Worm (Caenorhabditis elegans) whole organism, L3 larva: ENCODE results near the gene C05D10.4.
A peak's percentile ranks its signal among the peaks of the same experiment; 100 is the strongest.

Source experiments
- R02D3.7 ChIP-seq: fragments of 150-350 bp; optimal IDR thresholded peaks from 2 replicates; lab custom pipeline; 2014; ENCODE audit warnings: missing biosample characterization, missing genetic modification characterization
- ZK546.5 ChIP-seq: sonication (generic microtip); optimal IDR thresholded peaks from 2 replicates; lab custom pipeline; 2017; ENCODE audit warnings: missing biosample characterization, missing genetic modification characterization
- ama-1 ChIP-seq: fragments of 150-350 bp; optimal IDR thresholded peaks from 2 replicates; lab custom pipeline; 2018
- ceh-16 ChIP-seq: sonication (generic microtip); optimal IDR thresholded peaks from 2 replicates; lab custom pipeline; 2017; ENCODE audit warnings: missing biosample characterization, missing genetic modification characterization
- ceh-28 ChIP-seq: fragments of 150-350 bp; optimal IDR thresholded peaks from 2 replicates; lab custom pipeline; 2014; ENCODE audit warnings: missing biosample characterization, missing genetic modification reagents, missing genetic modification characterization
- ceh-9 ChIP-seq: sonication (generic microtip); optimal IDR thresholded peaks from 2 replicates; lab custom pipeline; 2018; ENCODE audit warnings: missing biosample characterization, missing genetic modification characterization
- daf-12 ChIP-seq: fragments of 150-350 bp; optimal IDR thresholded peaks from 2 replicates; lab custom pipeline; 2014; ENCODE audit warnings: missing biosample characterization, missing genetic modification reagents, missing genetic modification characterization
- egl-27 ChIP-seq: sonication (generic microtip); optimal IDR thresholded peaks from 4 replicates; lab custom pipeline; 2017; ENCODE audit warnings: missing biosample characterization, missing genetic modification reagents, missing genetic modification characterization
- egl-5 ChIP-seq: fragments of 150-350 bp; optimal IDR thresholded peaks from 2 replicates; lab custom pipeline; 2017; ENCODE audit warnings: missing biosample characterization, missing genetic modification reagents, missing genetic modification characterization, inconsistent platforms
- elt-1 ChIP-seq: fragments of 150-350 bp; optimal IDR thresholded peaks from 2 replicates; lab custom pipeline; 2014; ENCODE audit warnings: missing biosample characterization, missing genetic modification characterization
- elt-2 ChIP-seq: sonication (generic microtip); optimal IDR thresholded peaks from 2 replicates; lab custom pipeline; 2016; ENCODE audit warnings: missing genetic modification reagents, mild to moderate bottlenecking, missing genetic modification characterization, missing compliant biosample characterization
- eor-1 ChIP-seq, 2 experiments: fragments of 150-350 bp; optimal IDR thresholded peaks; 2 replicates each; lab custom pipeline; 2014 to 2018; ENCODE audit warnings: missing biosample characterization in 2 of 2, missing genetic modification characterization in 2 of 2
- jun-1 ChIP-seq: fragments of 150-350 bp; optimal IDR thresholded peaks from 2 replicates; lab custom pipeline; 2014; ENCODE audit warnings: missing biosample characterization, missing genetic modification reagents, missing genetic modification characterization
- lin-15B ChIP-seq: fragments of 150-350 bp; optimal IDR thresholded peaks from 2 replicates; lab custom pipeline; 2014; ENCODE audit warnings: missing biosample characterization, missing genetic modification characterization
- lsy-12 ChIP-seq: sonication (generic microtip); optimal IDR thresholded peaks from 2 replicates; lab custom pipeline; 2016; ENCODE audit warnings: mild to moderate bottlenecking, missing genetic modification characterization, missing compliant biosample characterization
- mdl-1 ChIP-seq: fragments of 150-350 bp; optimal IDR thresholded peaks from 2 replicates; lab custom pipeline; 2014; ENCODE audit warnings: missing biosample characterization, missing genetic modification characterization
- mml-1 ChIP-seq: fragments of 150-350 bp; sonication (generic microtip); optimal IDR thresholded peaks from 3 replicates; lab custom pipeline; 2014; ENCODE audit warnings: missing biosample characterization, missing genetic modification characterization
- nfya-1 ChIP-seq: sonication (generic microtip); optimal IDR thresholded peaks from 2 replicates; lab custom pipeline; 2017; ENCODE audit warnings: missing genetic modification characterization, mild to moderate bottlenecking, missing compliant biosample characterization, antibody characterized with exemption, moderate library complexity; ENCODE audit not compliant: insufficient read depth
- nhr-12 ChIP-seq: fragments of 150-350 bp; optimal IDR thresholded peaks from 2 replicates; lab custom pipeline; 2014; ENCODE audit warnings: missing biosample characterization, missing genetic modification characterization
- nhr-23 ChIP-seq: fragments of 150-350 bp; optimal IDR thresholded peaks from 2 replicates; lab custom pipeline; 2014; ENCODE audit warnings: missing biosample characterization, missing genetic modification reagents, missing genetic modification characterization
- nhr-25 ChIP-seq: sonication (generic microtip); optimal IDR thresholded peaks from 2 replicates; lab custom pipeline; 2017; ENCODE audit warnings: missing biosample characterization, missing genetic modification characterization
- nhr-28 ChIP-seq: fragments of 150-350 bp; optimal IDR thresholded peaks from 2 replicates; lab custom pipeline; 2014; ENCODE audit warnings: missing biosample characterization, missing genetic modification characterization
- nhr-43 ChIP-seq: sonication (generic microtip); optimal IDR thresholded peaks from 2 replicates; lab custom pipeline; 2016; ENCODE audit warnings: mild to moderate bottlenecking, missing genetic modification characterization, missing compliant biosample characterization; ENCODE audit not compliant: poor library complexity, severe bottlenecking
- nhr-67 ChIP-seq: fragments of 150-350 bp; optimal IDR thresholded peaks from 2 replicates; lab custom pipeline; 2014; ENCODE audit warnings: missing biosample characterization, missing genetic modification characterization
- nhr-76 ChIP-seq: fragments of 150-350 bp; sonication (generic microtip); optimal IDR thresholded peaks from 5 replicates; lab custom pipeline; 2014; ENCODE audit warnings: missing biosample characterization, missing genetic modification characterization
- pha-4 ChIP-seq: fragments of 150-350 bp; optimal IDR thresholded peaks from 2 replicates; lab custom pipeline; 2014; ENCODE audit warnings: missing biosample characterization, missing genetic modification reagents, missing genetic modification characterization
- pqm-1 ChIP-seq: fragments of 150-350 bp; optimal IDR thresholded peaks from 2 replicates; lab custom pipeline; 2017; ENCODE audit warnings: missing biosample characterization, missing genetic modification characterization, inconsistent platforms
- sea-2 ChIP-seq: fragments of 150-350 bp; sonication (generic microtip); optimal IDR thresholded peaks from 4 replicates; lab custom pipeline; 2014; ENCODE audit warnings: missing biosample characterization, missing genetic modification reagents, missing genetic modification characterization
- tbx-2 ChIP-seq: sonication (generic microtip); optimal IDR thresholded peaks from 2 replicates; lab custom pipeline; 2016; ENCODE audit warnings: mild to moderate bottlenecking, missing genetic modification characterization, missing compliant biosample characterization

C05D10.4 gene

DNA sequence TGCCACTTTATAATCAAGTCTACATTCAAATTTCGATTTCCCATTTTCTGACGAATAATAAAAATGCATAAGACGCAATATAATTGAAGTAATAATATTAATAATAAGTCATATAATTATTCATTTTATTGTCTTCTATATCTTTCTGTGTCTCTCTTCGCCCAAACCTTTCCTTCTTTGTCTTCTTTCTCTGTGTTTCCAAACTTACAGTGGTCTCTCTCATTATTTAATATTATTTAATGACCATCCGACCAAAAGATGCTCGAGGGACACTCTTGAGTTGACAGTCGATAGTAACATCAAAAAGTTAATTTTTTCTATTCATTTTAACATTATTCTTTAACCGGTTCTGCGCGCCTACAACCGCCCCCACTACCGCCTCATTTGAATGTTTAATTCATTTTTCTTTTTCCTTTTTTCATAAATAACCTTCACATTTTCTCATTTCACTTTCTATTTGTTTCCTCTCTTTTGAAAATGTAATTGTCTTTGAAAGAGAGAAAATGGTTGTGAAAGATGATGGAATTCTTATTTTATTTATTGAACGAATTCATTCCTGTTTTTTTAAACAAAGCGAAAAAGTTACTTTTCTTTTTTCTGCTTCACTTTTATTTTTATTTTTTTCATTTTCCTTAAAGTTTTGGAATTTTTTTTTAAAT is 28.9 kb downstream of the C05D10.4 start:
- TF ChIP-seq nhr-23 = no peak
- TF ChIP-seq nhr-25 = peak; percentile 19

DNA sequence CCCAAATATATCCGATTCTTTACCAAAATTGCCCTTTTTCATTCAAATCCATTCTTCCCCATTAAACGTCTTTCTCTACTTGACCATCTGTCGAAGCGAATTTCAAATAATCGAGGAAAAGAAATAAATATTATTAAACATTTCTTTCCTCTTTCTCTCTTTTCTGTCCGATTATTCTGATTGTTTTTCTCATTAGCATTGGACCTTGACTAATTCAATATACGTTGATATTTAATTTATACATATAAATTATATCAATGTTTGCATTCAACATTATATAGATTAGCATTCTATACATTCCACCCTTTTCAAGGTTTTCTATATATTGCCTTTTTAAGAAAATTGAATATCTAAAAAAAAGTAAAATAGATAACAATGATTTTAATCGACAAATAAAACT is 29.7 kb downstream of the C05D10.4 start:
- TF ChIP-seq pha-4 (tag; lab: Kevin White, UChicago) = peak; percentile 8
- TF ChIP-seq nhr-23 = no peak
- no peak for TF ChIP-seq egl-5 (tag; lab: Kevin White, UChicago)

DNA sequence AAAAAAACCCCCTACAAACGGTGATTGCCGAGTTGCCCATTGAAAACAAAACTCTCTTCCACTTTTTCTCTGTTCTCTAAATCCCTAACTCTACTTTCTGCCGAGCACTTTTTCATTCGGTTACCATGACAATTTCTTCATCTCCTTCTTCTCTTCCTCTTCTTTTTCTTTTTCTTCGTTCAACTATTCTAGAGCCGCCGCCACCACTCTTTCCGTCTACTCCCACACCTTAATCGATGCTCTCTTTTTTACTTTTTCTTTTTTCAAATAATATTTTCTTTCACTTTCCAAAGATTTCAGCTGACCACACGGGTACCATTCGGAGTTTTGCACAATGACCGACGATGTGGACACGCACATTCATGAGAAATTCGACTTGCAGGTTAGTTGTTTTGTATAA is 35.1 kb downstream of the C05D10.4 start, which contains the start of gene mapk-15:
Gene mapk-15, plus strand, starts transcription at position 301 of the 400 bp plus-strand sequence.
- TF ChIP-seq elt-1 (tag; lab: Kevin White, UChicago) (no peak), nhr-76 (tag; lab: Kevin White, UChicago) (no peak), nhr-28 (tag; lab: Kevin White, UChicago) (no peak), daf-12 (tag; lab: Kevin White, UChicago) (no peak), nhr-12 (tag; lab: Kevin White, UChicago) (no peak), jun-1 (tag; lab: Kevin White, UChicago) (no peak), pqm-1 (tag; lab: Kevin White, UChicago) (no peak), ama-1 (lab: Kevin White, UChicago) (no peak), R02D3.7 (no peak), elt-2 (no peak), nhr-67 (tag; lab: Kevin White, UChicago) (no peak), sea-2 (GFP tag; lab: Kevin White, UChicago) (no peak)

DNA sequence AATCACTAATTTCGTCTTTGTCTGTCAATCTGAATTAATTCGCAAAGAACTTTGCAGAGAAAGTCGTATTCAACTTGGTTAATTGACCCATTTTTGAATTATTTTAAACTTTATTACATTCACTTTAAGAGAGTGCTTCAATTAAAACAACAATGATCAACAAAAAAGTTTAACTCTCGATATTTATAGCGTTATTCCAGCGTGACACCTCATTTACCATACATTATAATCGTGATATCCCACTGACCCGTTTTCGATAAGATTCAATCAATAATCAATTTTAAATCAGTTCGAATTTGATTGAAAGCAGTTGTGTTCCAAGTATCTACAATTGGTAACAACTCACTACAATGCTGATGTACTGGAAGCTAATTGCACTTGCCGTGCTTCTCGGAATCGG is 45.9 kb downstream of the C05D10.4 start, which contains the start of gene clc-10:
Gene clc-10, plus strand, starts transcription at position 301 of the 400 bp plus-strand sequence.
- TF ChIP-seq nhr-43 (tag; lab: Kevin White, UChicago) = no peak
- no peak for TF ChIP-seq ceh-16 (tag; lab: Kevin White, UChicago)
- no peak for TF ChIP-seq ZK546.5
- TF ChIP-seq nfya-1 (tag; lab: Kevin White, UChicago) = no peak
- TF ChIP-seq mml-1 (tag; lab: Kevin White, UChicago) = no peak
- no peak for TF ChIP-seq ceh-9 (tag; lab: Kevin White, UChicago)
- TF ChIP-seq elt-2 = no peak
- no peak for TF ChIP-seq egl-5 (tag; lab: Kevin White, UChicago)
- no peak for TF ChIP-seq egl-27
- TF ChIP-seq nhr-67 (tag; lab: Kevin White, UChicago) = no peak
- no peak for TF ChIP-seq lsy-12 (tag; lab: Kevin White, UChicago)
- TF ChIP-seq jun-1 (tag; lab: Kevin White, UChicago) = no peak
- no peak for TF ChIP-seq sea-2 (GFP tag; lab: Kevin White, UChicago)
- TF ChIP-seq nhr-76 (tag; lab: Kevin White, UChicago) = no peak
- TF ChIP-seq nhr-25 = no peak
- TF ChIP-seq ceh-28 (tag; lab: Kevin White, UChicago) = no peak
- TF ChIP-seq, all 47 proteins: peak for 0

DNA sequence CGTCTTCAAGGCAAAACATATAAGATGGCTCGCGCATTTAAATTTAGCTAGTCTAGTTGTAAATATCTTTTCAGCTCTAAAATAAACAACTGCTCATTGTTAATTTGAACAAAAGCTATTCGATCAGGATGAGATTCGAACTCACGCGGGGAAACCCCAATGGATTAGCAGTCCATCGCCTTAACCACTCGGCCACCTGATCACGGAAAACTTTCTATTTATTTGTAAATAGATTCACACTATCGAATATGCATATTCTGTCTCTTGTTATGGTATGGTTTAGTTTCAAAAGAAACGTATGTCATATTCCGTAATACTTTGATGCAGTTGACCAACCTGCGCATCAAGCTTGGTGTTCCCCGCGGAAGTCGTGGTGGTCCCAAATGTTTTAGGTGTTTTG is 46.5 kb downstream of the C05D10.4 start:
- TF ChIP-seq eor-1 (tag; optimal IDR thresholded peaks at IDR 0.05; lab: Kevin White, UChicago) (no peak), lin-15B (tag; lab: Kevin White, UChicago) (no peak), nhr-25 (no peak), tbx-2 (tag; lab: Kevin White, UChicago) (no peak), mdl-1 (tag; lab: Kevin White, UChicago) (no peak)
- TF ChIP-seq, all 47 proteins: peak for 0

DNA sequence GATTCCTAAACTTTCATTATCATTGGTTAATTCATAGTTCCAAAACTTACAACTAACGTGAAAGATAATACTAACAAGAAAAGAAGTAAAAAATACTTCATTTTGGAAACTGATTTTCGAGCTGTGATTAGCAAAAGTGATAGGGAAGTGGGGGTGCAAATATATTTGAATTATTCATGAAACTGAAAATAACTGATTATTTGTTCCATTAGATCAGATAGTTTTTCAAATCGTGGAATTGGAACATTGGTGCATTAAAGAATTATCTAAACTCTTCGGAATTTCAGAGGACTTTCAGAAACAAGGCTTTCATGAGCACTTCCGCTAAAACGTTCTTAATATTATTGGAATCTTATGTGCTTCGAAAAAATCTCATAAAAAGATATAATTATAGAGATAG is 47.0 kb downstream of the C05D10.4 start, which contains the start of gene F40H6.5:
Gene F40H6.5, minus strand, starts transcription at position 101 of the 400 bp plus-strand sequence.
- TF ChIP-seq ceh-28 (tag; lab: Kevin White, UChicago) (no peak), mdl-1 (tag; lab: Kevin White, UChicago) (no peak), nhr-23 (no peak), daf-12 (tag; lab: Kevin White, UChicago) (no peak)
